Worm (Caenorhabditis elegans) whole organism, L2 larva: ENCODE measurements around the gene npr-39.

Source experiments
- Y55F3AM.14 ChIP-seq: fragments of 200-800 bp; sonication (Bioruptor generic); optimal IDR thresholded peaks from 2 replicates; lab custom pipeline; 2018; ENCODE audit warnings: mild to moderate bottlenecking, missing genetic modification characterization, missing compliant biosample characterization
- aly-2 ChIP-seq: fragments of 150-350 bp; optimal IDR thresholded peaks from 2 replicates; lab custom pipeline; 2014; ENCODE audit warnings: missing biosample characterization, missing genetic modification characterization
- ama-1 ChIP-seq: fragments of 150-350 bp; optimal IDR thresholded peaks from 2 replicates; lab custom pipeline; 2018; ENCODE audit warnings: inconsistent platforms
- blmp-1 ChIP-seq: sonication (generic microtip); optimal IDR thresholded peaks from 2 replicates; lab custom pipeline; 2017; ENCODE audit warnings: missing genetic modification characterization, mild to moderate bottlenecking, missing compliant biosample characterization, antibody characterized with exemption, moderate library complexity; ENCODE audit not compliant: insufficient read depth
- ceh-16 ChIP-seq: fragments of 150-350 bp; optimal IDR thresholded peaks from 2 replicates; lab custom pipeline; 2014; ENCODE audit warnings: missing biosample characterization, missing genetic modification characterization
- ceh-82 ChIP-seq: fragments of 150-350 bp; optimal IDR thresholded peaks from 2 replicates; lab custom pipeline; 2014; ENCODE audit warnings: missing biosample characterization, missing genetic modification characterization
- crh-2 ChIP-seq: sonication (generic microtip); optimal IDR thresholded peaks from 2 replicates; lab custom pipeline; 2017; ENCODE audit warnings: missing biosample characterization, missing genetic modification characterization
- dmd-4 ChIP-seq: sonication (generic microtip); optimal IDR thresholded peaks from 2 replicates; lab custom pipeline; 2017; ENCODE audit warnings: missing biosample characterization, missing genetic modification characterization
- elt-1 ChIP-seq: fragments of 150-350 bp; optimal IDR thresholded peaks from 2 replicates; lab custom pipeline; 2014; ENCODE audit warnings: missing biosample characterization, missing genetic modification characterization
- elt-3 ChIP-seq: sonication (generic microtip); optimal IDR thresholded peaks from 2 replicates; lab custom pipeline; 2017; ENCODE audit warnings: missing biosample characterization, missing genetic modification characterization
- fos-1 ChIP-seq: fragments of 150-350 bp; optimal IDR thresholded peaks from 2 replicates; lab custom pipeline; 2014; ENCODE audit warnings: missing biosample characterization, missing genetic modification characterization
- gmeb-1 ChIP-seq: fragments of 150-350 bp; optimal IDR thresholded peaks from 2 replicates; lab custom pipeline; 2014; ENCODE audit warnings: missing biosample characterization, missing genetic modification characterization
- lsy-2 ChIP-seq, 2 experiments: fragments of 150-350 bp in 1 of 2; sonication (generic microtip) in 1 of 2; optimal IDR thresholded peaks; 2 replicates each; lab custom pipeline; 2014 to 2017; ENCODE audit warnings: missing biosample characterization in 2 of 2, missing genetic modification characterization in 2 of 2
- mab-5 ChIP-seq: fragments of 150-350 bp; optimal IDR thresholded peaks from 2 replicates; lab custom pipeline; 2014; ENCODE audit warnings: missing biosample characterization, missing genetic modification characterization
- mbf-1 ChIP-seq: sonication (generic microtip); optimal IDR thresholded peaks from 2 replicates; lab custom pipeline; 2017; ENCODE audit warnings: missing biosample characterization, missing genetic modification characterization
- nhr-10 ChIP-seq: sonication (generic microtip); optimal IDR thresholded peaks from 2 replicates; lab custom pipeline; 2017; ENCODE audit warnings: missing biosample characterization, missing genetic modification characterization
- nhr-129 ChIP-seq: fragments of 150-350 bp; optimal IDR thresholded peaks from 2 replicates; lab custom pipeline; 2014; ENCODE audit warnings: missing biosample characterization, missing genetic modification characterization
- nhr-237 ChIP-seq: fragments of 150-350 bp; optimal IDR thresholded peaks from 2 replicates; lab custom pipeline; 2014; ENCODE audit warnings: missing biosample characterization, missing genetic modification characterization
- nhr-6 ChIP-seq: fragments of 150-350 bp; optimal IDR thresholded peaks from 2 replicates; lab custom pipeline; 2014; ENCODE audit warnings: missing biosample characterization, missing genetic modification characterization
- nhr-77 ChIP-seq: fragments of 150-350 bp; optimal IDR thresholded peaks from 2 replicates; lab custom pipeline; 2014; ENCODE audit warnings: missing biosample characterization, missing genetic modification characterization
- sem-4 ChIP-seq: fragments of 150-350 bp; optimal IDR thresholded peaks from 2 replicates; lab custom pipeline; 2014; ENCODE audit warnings: missing biosample characterization, missing genetic modification reagents, missing genetic modification characterization
- skn-1 ChIP-seq: sonication (generic microtip); optimal IDR thresholded peaks from 2 replicates; lab custom pipeline; 2017; ENCODE audit warnings: missing biosample characterization, missing genetic modification characterization
- sma-3 ChIP-seq: sonication (generic microtip); optimal IDR thresholded peaks from 2 replicates; lab custom pipeline; 2016; ENCODE audit warnings: missing genetic modification reagents, missing genetic modification characterization, missing compliant biosample characterization
- sma-9 ChIP-seq, 2 experiments: fragments of 150-350 bp in 1 of 2; sonication (generic microtip) in 1 of 2; optimal IDR thresholded peaks; 2 replicates each; lab custom pipeline; 2014 to 2016; ENCODE audit warnings: missing genetic modification characterization in 2 of 2, mild to moderate bottlenecking in 1 of 2, missing biosample characterization in 1 of 2, missing compliant biosample characterization in 1 of 2, missing genetic modification reagents in 1 of 2, moderate library complexity in 1 of 2
- unc-39 ChIP-seq: fragments of 150-350 bp; optimal IDR thresholded peaks from 2 replicates; lab custom pipeline; 2014; ENCODE audit warnings: missing biosample characterization, missing genetic modification characterization
- unc-55 ChIP-seq: fragments of 150-350 bp; sonication (generic microtip); optimal IDR thresholded peaks from 3 replicates; lab custom pipeline; 2014; ENCODE audit warnings: missing biosample characterization, missing genetic modification reagents, missing genetic modification characterization
- unc-62 ChIP-seq: fragments of 150-350 bp; optimal IDR thresholded peaks from 2 replicates; lab custom pipeline; 2014; ENCODE audit warnings: missing biosample characterization, missing genetic modification reagents, missing genetic modification characterization
- zag-1 ChIP-seq: fragments of 150-350 bp; optimal IDR thresholded peaks from 2 replicates; lab custom pipeline; 2014; ENCODE audit warnings: missing biosample characterization, missing genetic modification characterization
- ztf-1 ChIP-seq: fragments of 200-800 bp; sonication (Bioruptor generic); conservative IDR thresholded peaks from 2 replicates; pipeline ENCODE4 v1.3.6; 2022; ENCODE audit warnings: missing genetic modification characterization, missing compliant biosample characterization
- ztf-4 ChIP-seq: fragments of 150-350 bp; optimal IDR thresholded peaks from 2 replicates; lab custom pipeline; 2014; ENCODE audit warnings: missing biosample characterization, missing genetic modification characterization

Gene npr-39

ce11 chrV:10096932-10097331, 30.1 kb downstream of the npr-39 start:
- TF ChIP-seq elt-1 (tag; lab: Kevin White, UChicago) (no peak), fos-1 (peak; percentile 83), crh-2 (tag; lab: Kevin White, UChicago) (peak; percentile 32), gmeb-1 (tag; lab: Kevin White, UChicago) (peak; percentile 33)

ce11 chrV:10098429-10098828, 31.6 kb downstream of the npr-39 start, which contains the start of gene ugt-47:
ugt-47 (minus strand) TSS chrV:10098597.
- TF ChIP-seq ztf-4 (tag; lab: Kevin White, UChicago) (no peak), nhr-6 (tag; lab: Kevin White, UChicago) (no peak), sma-3 (GFP tag; lab: Kevin White, UChicago) (no peak), Y55F3AM.14 (GFP tag; lab: Kevin White, UChicago) (no peak), elt-1 (tag; lab: Kevin White, UChicago) (no peak), gmeb-1 (tag; lab: Kevin White, UChicago) (no peak), nhr-10 (tag; lab: Kevin White, UChicago) (no peak), ztf-1 (GFP tag; lab: Robert Waterston, UW) (no peak), sem-4 (tag; lab: Kevin White, UChicago) (no peak), ama-1 (lab: Kevin White, UChicago) (no peak), sma-9 (GFP tag; optimal IDR thresholded peaks at IDR 0.05; lab: Kevin White, UChicago) (no peak), sma-9 (tag; optimal IDR thresholded peaks at IDR 0.05; lab: Kevin White, UChicago) (no peak)
- TF ChIP-seq, all 48 proteins: peak for 0

ce11 chrV:10101916-10102315, 35.0 kb downstream of the npr-39 start, which contains the start of gene C08B6.14:
C08B6.14 (minus strand) TSS chrV:10102016.
- TF ChIP-seq blmp-1 (tag; lab: Kevin White, UChicago) (no peak), mab-5 (tag; lab: Kevin White, UChicago) (no peak), fos-1 (no peak), nhr-129 (tag; lab: Kevin White, UChicago) (no peak), ceh-16 (tag; lab: Kevin White, UChicago) (no peak), nhr-6 (tag; lab: Kevin White, UChicago) (no peak), nhr-77 (tag; lab: Kevin White, UChicago) (no peak), mbf-1 (tag; lab: Kevin White, UChicago) (no peak), zag-1 (tag; lab: Kevin White, UChicago) (no peak), skn-1 (tag; lab: Kevin White, UChicago) (no peak), dmd-4 (no peak)
- TF ChIP-seq, all 48 proteins: peak for 0

- TF ChIP-seq elt-3 (tag; lab: Kevin White, UChicago) (no peak), crh-2 (tag; lab: Kevin White, UChicago) (no peak), nhr-129 (tag; lab: Kevin White, UChicago) (peak; percentile 62), fos-1 (peak; percentile 16), unc-62 (GFP tag; lab: Kevin White, UChicago) (no peak), ama-1 (lab: Kevin White, UChicago) (no peak), lsy-2 (tag; optimal IDR thresholded peaks at IDR 0.05; lab: Kevin White, UChicago) (no peak), ceh-82 (tag; lab: Kevin White, UChicago) (no peak), unc-39 (no peak), unc-55 (GFP tag; lab: Kevin White, UChicago) (no peak)
Observed at ce11 chrV:10103811-10104210, 36.9 kb downstream of the npr-39 start.

ce11 chrV:10104785-10105310, 38.0 kb downstream of the npr-39 start, which contains the start of gene ugt-17:
ugt-17 (minus strand) TSS chrV:10104964.
- no peak for TF ChIP-seq nhr-129 (tag; lab: Kevin White, UChicago)
- no peak for TF ChIP-seq aly-2 (tag; lab: Kevin White, UChicago)
- no peak for TF ChIP-seq skn-1 (tag; lab: Kevin White, UChicago)
- no peak for TF ChIP-seq nhr-77 (tag; lab: Kevin White, UChicago)
- no peak for TF ChIP-seq mbf-1 (tag; lab: Kevin White, UChicago)
- peak; percentile 10 for TF ChIP-seq crh-2 (tag; lab: Kevin White, UChicago)
- peak; percentile 67 for TF ChIP-seq fos-1
- no peak for TF ChIP-seq nhr-10 (tag; lab: Kevin White, UChicago)
- no peak for TF ChIP-seq Y55F3AM.14 (GFP tag; lab: Kevin White, UChicago)
- no peak for TF ChIP-seq ztf-1 (GFP tag; lab: Robert Waterston, UW)
- no peak for TF ChIP-seq nhr-237 (tag; lab: Kevin White, UChicago)
- TF ChIP-seq elt-1 (tag; lab: Kevin White, UChicago): no peak
- peak; percentile 54 for TF ChIP-seq sma-9 (GFP tag; optimal IDR thresholded peaks at IDR 0.05; lab: Kevin White, UChicago)
- TF ChIP-seq sma-9 (tag; optimal IDR thresholded peaks at IDR 0.05; lab: Kevin White, UChicago): no peak
- TF ChIP-seq sem-4 (tag; lab: Kevin White, UChicago): no peak
- TF ChIP-seq, all 48 proteins: peak for 3
